Fruit fly (Drosophila melanogaster): Measurements from ENCODE around the gene PIG-Q.

DNA sequence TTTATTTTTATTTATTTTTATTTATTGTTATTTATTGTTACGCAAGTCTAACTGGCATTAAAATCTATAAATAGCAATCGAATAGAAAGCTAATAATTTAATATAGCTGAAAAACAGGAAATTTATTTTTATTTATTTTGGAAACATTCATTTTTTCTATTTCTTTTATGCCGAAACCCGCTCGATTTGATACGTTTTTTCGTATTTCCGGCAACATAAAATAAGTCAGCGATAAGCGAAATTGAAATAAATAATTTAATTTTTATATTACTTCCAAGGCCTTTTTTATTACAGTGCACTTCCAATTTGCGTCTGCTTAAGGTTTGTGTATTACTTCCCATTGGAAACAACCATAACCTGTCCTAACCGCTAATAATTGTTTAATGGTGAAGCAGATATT is 13.0 kb downstream of the PIG-Q start:
- TF ChIP-seq OdsH (GFP tag; optimal IDR thresholded peaks at IDR 0.05) (no peak), Eip78C (GFP tag) (peak; percentile 85), CG6163 (GFP tag; IDR thresholded peaks at IDR 0.05) (no peak), Eip75B (GFP tag; optimal IDR thresholded peaks at IDR 0.05) (no peak)
